Fruit fly (Drosophila melanogaster): ENCODE results near the gene hoe1.
A peak's percentile ranks its signal among the peaks of the same experiment; 100 is the strongest.

Gene hoe1

DNA sequence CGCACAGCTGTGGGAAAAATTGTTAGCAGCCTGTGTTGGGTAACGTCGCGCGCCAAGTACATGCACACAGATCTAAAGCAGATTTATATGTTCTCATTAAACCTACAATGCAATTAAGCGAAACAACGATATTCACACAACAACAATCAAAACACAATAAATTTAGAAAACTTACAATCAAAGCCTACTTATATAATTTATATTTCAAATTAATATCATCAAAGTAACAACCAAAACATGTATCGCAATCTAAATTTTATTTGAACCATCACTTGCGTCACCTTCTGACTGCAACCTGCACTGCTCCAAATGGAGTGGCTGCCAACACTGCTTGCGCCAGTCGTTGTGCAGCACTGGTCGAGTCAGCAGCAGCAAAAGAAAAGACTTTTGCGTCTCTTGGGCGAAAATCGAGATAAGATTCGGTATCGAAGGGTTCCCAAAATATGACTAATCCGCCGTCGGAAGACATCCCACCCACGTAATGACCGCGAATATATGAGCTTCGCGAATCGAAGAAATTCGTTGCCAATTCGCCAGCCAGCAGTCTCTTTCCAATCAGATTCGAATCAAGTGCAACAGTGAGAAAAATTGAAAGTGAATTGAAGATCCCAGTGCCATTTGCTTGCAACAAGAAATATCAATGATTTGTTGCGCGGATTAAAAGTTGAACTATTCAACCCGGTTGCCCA lies 49.2 kb upstream of the hoe1 start, which contains the start of the genes CG8892 and CG34126 (continued):
- TF ChIP-seq zen2 (GFP tag; IDR thresholded peaks at IDR 0.05; ENCODE audit: partially characterized antibody) (no peak), maf-S (GFP tag; optimal IDR thresholded peaks at IDR 0.05) (peak; percentile 96), fu2 (GFP tag; optimal IDR thresholded peaks at IDR 0.05) (peak; percentile 96), CG12299 (tag; optimal IDR thresholded peaks at IDR 0.05) (peak; percentile 92), TFAM (GFP tag; optimal IDR thresholded peaks at IDR 0.05) (peak; percentile 89), ssp (GFP tag; IDR thresholded peaks at IDR 0.05) (peak; percentile 93), CG17568 (GFP tag; optimal IDR thresholded peaks at IDR 0.05) (no peak), hkb (optimal IDR thresholded peaks at IDR 0.05) (peak; percentile 93), hkb (GFP tag; IDR thresholded peaks at IDR 0.05) (peak; percentile 92), oc (tag; optimal IDR thresholded peaks at IDR 0.05) (peak; percentile 89), cwo (GFP tag; optimal IDR thresholded peaks at IDR 0.05) (peak; percentile 94), croc (GFP tag; conservative IDR thresholded peaks at IDR 0.05) (peak; percentile 98), CG1603 (tag; optimal IDR thresholded peaks at IDR 0.05) (peak; percentile 85), CG8478 (optimal IDR thresholded peaks at IDR 0.05) (no peak), CG10979 (tag; optimal IDR thresholded peaks at IDR 0.05) (peak; percentile 95), sob (GFP tag; IDR thresholded peaks at IDR 0.05) (peak; percentile 98), insv (GFP tag; optimal IDR thresholded peaks at IDR 0.05) (peak in 1 of 2 experiments; percentile 91), tna (GFP tag; IDR thresholded peaks at IDR 0.05; ENCODE audit: partially characterized antibody) (no peak), CG8924 (tag; optimal IDR thresholded peaks at IDR 0.05) (peak; percentile 97), CG3995 (GFP tag; optimal IDR thresholded peaks at IDR 0.05) (peak; percentile 83), CG10959 (GFP tag; IDR thresholded peaks at IDR 0.05) (peak; percentile 93), Sry-β (GFP tag; optimal IDR thresholded peaks at IDR 0.05) (peak; percentile 81), HLH3B (GFP tag; IDR thresholded peaks at IDR 0.05) (peak; percentile 94), yki (optimal IDR thresholded peaks at IDR 0.05) (no peak), CHES-1-like (GFP tag; optimal IDR thresholded peaks at IDR 0.05) (peak; percentile 96), grn (GFP tag; optimal IDR thresholded peaks at IDR 0.05) (peak; percentile 86), CG7745 (tag; optimal IDR thresholded peaks at IDR 0.05) (no peak), CG14710 (tag; optimal IDR thresholded peaks at IDR 0.05) (peak; percentile 98), CG15601 (tag; optimal IDR thresholded peaks at IDR 0.05) (peak; percentile 94), E2f2 (GFP tag; IDR thresholded peaks at IDR 0.05) (peak; percentile 75), CG31441 (GFP tag; IDR thresholded peaks at IDR 0.05) (peak; percentile 96), CG9215 (GFP tag; IDR thresholded peaks at IDR 0.05) (peak; percentile 97), ken (GFP tag; IDR thresholded peaks at IDR 0.05) (peak; percentile 98), CG3847 (GFP tag; IDR thresholded peaks at IDR 0.05) (peak; percentile 99), Antp (GFP tag; optimal IDR thresholded peaks at IDR 0.05) (peak; percentile 96), pb (GFP tag; optimal IDR thresholded peaks at IDR 0.05) (peak; percentile 85), CG32772 (GFP tag; IDR thresholded peaks at IDR 0.05) (peak; percentile 96), CG15073 (GFP tag; optimal IDR thresholded peaks at IDR 0.05) (peak; percentile 84), Ets65A (GFP tag) (peak; percentile 100), Scr (GFP tag; IDR thresholded peaks at IDR 0.05; ENCODE audit: partially characterized antibody) (peak; percentile 24; the same call in 1 of the 2 replicates), lola (GFP tag; optimal IDR thresholded peaks at IDR 0.05) (peak in 1 of 3 experiments; percentile 98), CG9727 (GFP tag; optimal IDR thresholded peaks at IDR 0.05) (peak; percentile 97), cato (GFP tag; optimal IDR thresholded peaks at IDR 0.05; ENCODE audit: borderline replicate concordance) (peak; percentile 98), klu (GFP tag; IDR thresholded peaks at IDR 0.05) (peak; percentile 97), CG16779 (GFP tag; IDR thresholded peaks at IDR 0.05) (peak; percentile 85), ttk (GFP tag; IDR thresholded peaks at IDR 0.05) (peak; percentile 93), ab (GFP tag; optimal IDR thresholded peaks at IDR 0.05) (peak; percentile 96), Sry-δ (GFP tag; optimal IDR thresholded peaks at IDR 0.05) (peak; percentile 73), CG16863 (GFP tag; optimal IDR thresholded peaks at IDR 0.05) (peak; percentile 95), Sox100B (GFP tag; optimal IDR thresholded peaks at IDR 0.05) (peak; percentile 96), her (GFP tag; optimal IDR thresholded peaks at IDR 0.05) (peak; percentile 84)

Measured in whole organism, embryonic.